Fruit fly (Drosophila melanogaster): ENCODE measurements around the gene miple2.

Gene miple2

DNA sequence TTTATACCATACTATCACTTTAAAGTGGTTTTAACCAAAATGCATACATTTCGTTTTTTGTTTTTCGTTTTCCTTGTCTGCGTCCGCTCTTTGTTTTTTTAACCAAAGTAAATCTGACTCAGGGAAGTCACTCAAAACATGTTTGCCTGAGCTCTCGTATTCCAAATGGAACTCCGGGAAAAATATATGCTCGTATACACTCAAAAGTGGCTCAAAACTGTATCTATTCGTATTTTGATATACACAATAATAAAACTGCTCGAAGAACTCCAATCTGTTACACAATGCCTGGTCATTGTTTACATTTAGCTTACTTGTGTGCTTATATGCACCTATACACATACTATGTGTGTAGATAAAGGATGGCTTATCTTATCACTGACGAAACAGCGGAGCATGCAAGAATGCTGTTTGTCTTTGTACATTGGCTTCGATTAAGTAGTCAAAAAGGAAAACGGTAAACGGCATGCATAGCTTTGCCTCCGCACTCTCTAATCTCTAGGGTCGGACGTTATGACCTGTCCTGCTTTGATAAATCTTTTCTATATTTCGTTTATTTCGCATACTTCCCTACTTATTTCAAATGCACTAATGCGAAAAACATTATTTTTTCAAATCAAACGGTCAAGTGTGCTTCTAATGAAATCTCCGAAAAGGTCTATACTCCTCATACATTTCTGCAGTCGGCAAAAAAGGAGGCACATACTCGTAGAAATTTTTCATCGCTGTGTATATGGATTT is at the start of gene miple2 (continued):
- TF ChIP-seq acj6 (GFP tag; optimal IDR thresholded peaks at IDR 0.05) (peak; percentile 64), topi (GFP tag; optimal IDR thresholded peaks at IDR 0.05) (peak; percentile 64), CG8319 (GFP tag; optimal IDR thresholded peaks at IDR 0.05) (peak; percentile 32), CG31627 (GFP tag; optimal IDR thresholded peaks at IDR 0.05) (peak; percentile 65), CG3919 (GFP tag; optimal IDR thresholded peaks at IDR 0.05) (peak; percentile 58), CG9139 (GFP tag; optimal IDR thresholded peaks at IDR 0.05) (no peak), Eip78C (GFP tag) (peak; percentile 93), vri (GFP tag; optimal IDR thresholded peaks at IDR 0.05) (peak; percentile 90), achi (GFP tag; optimal IDR thresholded peaks at IDR 0.05) (peak; percentile 69), spab (GFP tag; optimal IDR thresholded peaks at IDR 0.05) (peak; percentile 57)

dm6 chr3L:223019-223902 is 47.7 kb upstream of the miple2 start, which contains the start of the genes pyx and CG33229:
TSS of gene pyx (minus strand) at chr3L:223069.
TSS of gene CG33229 (plus strand) at chr3L:223852.
- TF ChIP-seq CG10669 (GFP tag; optimal IDR thresholded peaks at IDR 0.05) (peak; percentile 72), CG7368 (GFP tag; optimal IDR thresholded peaks at IDR 0.05) (no peak), Hr39 (GFP tag; optimal IDR thresholded peaks at IDR 0.05) (peak; percentile 89), CG3919 (GFP tag; optimal IDR thresholded peaks at IDR 0.05) (peak; percentile 78), ss (GFP tag; optimal IDR thresholded peaks at IDR 0.05) (peak; percentile 12 to 44), CG15336 (GFP tag; IDR thresholded peaks at IDR 0.05) (peak; percentile 62), salr (GFP tag; optimal IDR thresholded peaks at IDR 0.05) (peak; percentile 72), CG8119 (GFP tag; IDR thresholded peaks at IDR 0.05) (peak; percentile 74), fkh (GFP tag; optimal IDR thresholded peaks at IDR 0.05) (no peak), CG8632 (GFP tag; optimal IDR thresholded peaks at IDR 0.05) (peak; percentile 67), CG6854 (GFP tag; optimal IDR thresholded peaks at IDR 0.05) (no peak), CG9139 (GFP tag; optimal IDR thresholded peaks at IDR 0.05) (no peak), acj6 (GFP tag; optimal IDR thresholded peaks at IDR 0.05) (peak; percentile 88), Sox14 (GFP tag; optimal IDR thresholded peaks at IDR 0.05) (peak; percentile 79), CG3032 (tag; optimal IDR thresholded peaks at IDR 0.05) (peak; percentile 81), topi (GFP tag; optimal IDR thresholded peaks at IDR 0.05) (peak; percentile 85), spab (GFP tag; optimal IDR thresholded peaks at IDR 0.05) (peak; percentile 56), OdsH (GFP tag; optimal IDR thresholded peaks at IDR 0.05) (peak; percentile 87), dac (GFP tag; optimal IDR thresholded peaks at IDR 0.05) (peak; percentile 80), net (GFP tag; optimal IDR thresholded peaks at IDR 0.05) (peak; percentile 77), CG11294 (GFP tag; IDR thresholded peaks at IDR 0.05) (peak; percentile 65; the same call in 1 of the 2 replicates), CG31627 (GFP tag; optimal IDR thresholded peaks at IDR 0.05) (peak; percentile 92), eg (GFP tag; IDR thresholded peaks at IDR 0.05) (peak; percentile 86), Blimp-1 (GFP tag; optimal IDR thresholded peaks at IDR 0.05) (peak; percentile 65), Smox (GFP tag; optimal IDR thresholded peaks at IDR 0.05) (peak; percentile 78), Ets21C (GFP tag; optimal IDR thresholded peaks at IDR 0.05) (peak; percentile 86), CG11762 (GFP tag; optimal IDR thresholded peaks at IDR 0.05; ENCODE audit: insufficient read depth) (peak; percentile 40), Gug (GFP tag; IDR thresholded peaks at IDR 0.05) (peak; percentile 66), Eip93F (GFP tag; optimal IDR thresholded peaks at IDR 0.05) (peak; percentile 79), CG34406 (GFP tag; optimal IDR thresholded peaks at IDR 0.05) (peak; percentile 75), cyc (GFP tag; optimal IDR thresholded peaks at IDR 0.05) (peak; percentile 89), CG6792 (GFP tag; optimal IDR thresholded peaks at IDR 0.05) (peak; percentile 74), CG1621 (tag; optimal IDR thresholded peaks at IDR 0.05) (peak; percentile 42), dsx (GFP tag; optimal IDR thresholded peaks at IDR 0.05; ENCODE audit: poor library complexity, severe bottlenecking) (peak; percentile 67), Eip78C (GFP tag) (peak; percentile 91), achi (GFP tag; optimal IDR thresholded peaks at IDR 0.05) (peak; percentile 78), Eip75B (GFP tag; optimal IDR thresholded peaks at IDR 0.05) (peak; percentile 79), CG6163 (GFP tag; IDR thresholded peaks at IDR 0.05) (peak; percentile 81), CG4318 (GFP tag; optimal IDR thresholded peaks at IDR 0.05) (no peak), esn (GFP tag; optimal IDR thresholded peaks at IDR 0.05) (peak; percentile 88), CG10631 (GFP tag; optimal IDR thresholded peaks at IDR 0.05) (peak; percentile 86), CG11902 (GFP tag; optimal IDR thresholded peaks at IDR 0.05) (peak; percentile 81), vri (GFP tag; optimal IDR thresholded peaks at IDR 0.05) (no peak), Hr38 (GFP tag; optimal IDR thresholded peaks at IDR 0.05) (no peak)
